Worm (Caenorhabditis elegans): ENCODE measurements around the gene set-8.

DNA sequence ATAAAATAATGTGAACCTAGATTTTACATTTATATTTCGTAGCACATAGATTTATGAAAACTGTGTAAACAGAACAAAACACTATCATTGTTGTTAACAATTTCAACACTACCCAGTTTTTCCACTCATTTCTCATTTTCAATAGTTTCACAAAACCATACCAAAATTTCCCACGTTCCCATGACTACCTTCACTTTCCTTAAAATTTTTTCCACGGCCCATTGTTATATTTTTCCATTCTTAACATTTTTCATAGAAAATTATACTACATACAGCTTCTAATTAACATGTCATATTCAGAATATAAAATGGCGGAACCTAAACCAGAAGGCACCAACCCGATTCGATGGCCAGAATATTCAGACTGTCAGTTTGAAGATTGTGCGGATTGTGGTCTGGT is 44.7 kb upstream of the set-8 start, which contains the start of gene F02C12.1:
- TF ChIP-seq ets-4 (GFP tag; optimal IDR thresholded peaks at IDR 0.05) (no peak), lin-35 (GFP tag; optimal IDR thresholded peaks at IDR 0.05) (no peak), attf-3 (GFP tag; conservative IDR thresholded peaks at IDR 0.05) (no peak), ztf-28 (GFP tag; IDR thresholded peaks at IDR 0.05) (no peak), F57C9.4 (tag; optimal IDR thresholded peaks at IDR 0.05) (no peak), unc-62 (GFP tag; optimal IDR thresholded peaks at IDR 0.05) (no peak), snpc-4 (GFP tag; optimal IDR thresholded peaks at IDR 0.05) (no peak), snpc-4 (tag; optimal IDR thresholded peaks at IDR 0.05) (no peak), nhr-120 (GFP tag; IDR thresholded peaks at IDR 0.05) (no peak), ztf-25 (GFP tag; IDR thresholded peaks at IDR 0.05) (no peak), ekl-4 (GFP tag; IDR thresholded peaks at IDR 0.05) (no peak), F39B2.1 (GFP tag; IDR thresholded peaks at IDR 0.05) (no peak), pha-4 (tag; optimal IDR thresholded peaks at IDR 0.05) (no peak), B0019.2 (GFP tag; conservative IDR thresholded peaks at IDR 0.05) (no peak)
